Worm (Caenorhabditis elegans) whole organism, L4 larva: ENCODE measurements around the gene K10H10.13.

Experiments
- D1046.2 ChIP-seq: fragments of 200-800 bp; sonication (Bioruptor generic); IDR thresholded peaks from 2 replicates; pipeline ENCODE4 v1.3.6; 2022; ENCODE audit warnings: missing genetic modification characterization, missing compliant biosample characterization
- F26F4.8 ChIP-seq: fragments of 200-800 bp; sonication (Bioruptor generic); conservative IDR thresholded peaks from 2 replicates; pipeline ENCODE4 v1.3.6; 2022; ENCODE audit warnings: missing genetic modification characterization, missing compliant biosample characterization
- F37D6.2 ChIP-seq: sonication (generic microtip); optimal IDR thresholded peaks from 2 replicates; lab custom pipeline; 2016; ENCODE audit warnings: mild to moderate bottlenecking, missing genetic modification characterization, missing compliant biosample characterization
- F44E2.7 ChIP-seq: fragments of 200-800 bp; sonication (Bioruptor generic); IDR thresholded peaks from 2 replicates; pipeline ENCODE4 v2.1.2; 2022; ENCODE audit warnings: missing genetic modification characterization, missing compliant biosample characterization
- Y75B8A.6 ChIP-seq: fragments of 200-800 bp; sonication (Bioruptor generic); IDR thresholded peaks from 2 replicates; pipeline ENCODE4 v1.3.6; 2022; ENCODE audit warnings: missing genetic modification reagents, missing genetic modification characterization, missing compliant biosample characterization
- ZK546.5 ChIP-seq, 2 experiments: sonication (generic microtip); optimal IDR thresholded peaks; 2 replicates each; lab custom pipeline; 2017; ENCODE audit warnings: missing biosample characterization in 2 of 2, missing genetic modification characterization in 2 of 2
- aha-1 ChIP-seq: fragments of 150-350 bp; peaks from one replicate; lab custom pipeline; 2014; ENCODE audit warnings: missing biosample characterization, missing genetic modification characterization
- aly-2 ChIP-seq: sonication (generic microtip); optimal IDR thresholded peaks from 2 replicates; lab custom pipeline; 2018; ENCODE audit warnings: missing biosample characterization, missing genetic modification characterization
- attf-4 ChIP-seq: sonication (generic microtip); optimal IDR thresholded peaks from 3 replicates; lab custom pipeline; 2017; ENCODE audit warnings: missing biosample characterization, missing genetic modification characterization
- ceh-20 ChIP-seq: fragments of 200-800 bp; sonication (Bioruptor generic); IDR thresholded peaks from 2 replicates; pipeline ENCODE4 v1.3.6; 2022; ENCODE audit warnings: missing genetic modification reagents, missing genetic modification characterization, missing compliant biosample characterization
- ceh-44 ChIP-seq: fragments of 200-800 bp; sonication (Bioruptor generic); IDR thresholded peaks from 2 replicates; pipeline ENCODE4 v1.3.6; 2022; ENCODE audit warnings: missing genetic modification reagents, missing genetic modification characterization, missing compliant biosample characterization
- ceh-82 ChIP-seq: sonication (generic microtip); optimal IDR thresholded peaks from 2 replicates; lab custom pipeline; 2017; ENCODE audit warnings: missing biosample characterization, missing genetic modification characterization
- cey-2 ChIP-seq: sonication (generic microtip); optimal IDR thresholded peaks from 3 replicates; lab custom pipeline; 2017; ENCODE audit warnings: missing genetic modification characterization, mild to moderate bottlenecking, missing compliant biosample characterization, antibody characterized with exemption, borderline replicate concordance; ENCODE audit not compliant: insufficient read depth
- daf-16 ChIP-seq, 3 experiments: sonication (generic microtip); optimal IDR thresholded peaks; 2 replicates each; lab custom pipeline; 2016 to 2017; ENCODE audit warnings: missing genetic modification characterization in 3 of 3, missing genetic modification reagents in 3 of 3, mild to moderate bottlenecking in 2 of 3, missing compliant biosample characterization in 2 of 3, missing biosample characterization in 1 of 3, moderate library complexity in 1 of 3
- daf-8 ChIP-seq: fragments of 200-800 bp; sonication (Bioruptor generic); IDR thresholded peaks from 2 replicates; pipeline ENCODE4 v1.3.6; 2022; ENCODE audit warnings: missing genetic modification characterization, missing compliant biosample characterization
- dmd-6 ChIP-seq: fragments of 200-800 bp; sonication (Bioruptor generic); IDR thresholded peaks from 2 replicates; pipeline ENCODE4 v1.3.6; 2022; ENCODE audit warnings: missing genetic modification reagents, missing genetic modification characterization, missing compliant biosample characterization
- dpl-1 ChIP-seq: fragments of 150-350 bp; optimal IDR thresholded peaks from 2 replicates; lab custom pipeline; 2014; ENCODE audit warnings: missing biosample characterization, missing genetic modification reagents, missing genetic modification characterization
- duxl-1 ChIP-seq: sonication (generic microtip); optimal IDR thresholded peaks from 2 replicates; lab custom pipeline; 2016; ENCODE audit warnings: mild to moderate bottlenecking, missing genetic modification characterization, moderate library complexity, missing compliant biosample characterization; ENCODE audit not compliant: poor library complexity
- dve-1 ChIP-seq: sonication (generic microtip); optimal IDR thresholded peaks from 2 replicates; lab custom pipeline; 2017; ENCODE audit warnings: antibody characterized with exemption, mild to moderate bottlenecking, missing genetic modification characterization, missing compliant biosample characterization; ENCODE audit not compliant: insufficient read depth
- egl-43 ChIP-seq: fragments of 200-800 bp; sonication (Bioruptor generic); IDR thresholded peaks from 2 replicates; pipeline ENCODE4 v1.3.6; 2022; ENCODE audit warnings: missing genetic modification reagents, missing genetic modification characterization, missing compliant biosample characterization
- hif-1 ChIP-seq, 2 experiments: sonication (generic microtip); optimal IDR thresholded peaks; 2 replicates each; lab custom pipeline; 2016 to 2017; ENCODE audit warnings: missing compliant biosample characterization in 2 of 2, missing genetic modification characterization in 2 of 2, missing genetic modification reagents in 2 of 2, missing genotype in 2 of 2, mild to moderate bottlenecking in 1 of 2
- hlh-11 ChIP-seq: fragments of 200-800 bp; sonication (Bioruptor generic); optimal IDR thresholded peaks from 2 replicates; lab custom pipeline; 2018; ENCODE audit warnings: mild to moderate bottlenecking, missing genetic modification characterization, missing compliant biosample characterization
- hlh-30 ChIP-seq: sonication (generic microtip); optimal IDR thresholded peaks from 2 replicates; lab custom pipeline; 2017; ENCODE audit warnings: antibody characterized with exemption, mild to moderate bottlenecking, missing genetic modification characterization, missing compliant biosample characterization; ENCODE audit not compliant: insufficient read depth
- hmg-1.1 ChIP-seq: fragments of 200-800 bp; sonication (Bioruptor generic); IDR thresholded peaks from 2 replicates; pipeline ENCODE4 v1.3.6; 2022; ENCODE audit warnings: missing genetic modification reagents, missing genetic modification characterization, missing compliant biosample characterization
- lim-7 ChIP-seq: fragments of 200-800 bp; sonication (Bioruptor generic); IDR thresholded peaks from 2 replicates; pipeline ENCODE4 v1.3.6; 2022; ENCODE audit warnings: missing genetic modification characterization, missing compliant biosample characterization
- lin-1 ChIP-seq: fragments of 200-800 bp; sonication (Bioruptor generic); IDR thresholded peaks from 2 replicates; pipeline ENCODE4 v1.3.6; 2022; ENCODE audit warnings: missing genetic modification reagents, missing genetic modification characterization, missing compliant biosample characterization
- lin-38 ChIP-seq: fragments of 200-800 bp; sonication (Bioruptor generic); IDR thresholded peaks from 2 replicates; pipeline ENCODE4 v1.3.6; 2022; ENCODE audit warnings: missing genetic modification reagents, missing genetic modification characterization, missing compliant biosample characterization
- lsy-2 ChIP-seq, 2 experiments: fragments of 150-350 bp in 1 of 2; sonication (generic microtip) in 1 of 2; optimal IDR thresholded peaks; 2 replicates each; lab custom pipeline; 2014 to 2017; ENCODE audit warnings: missing biosample characterization in 2 of 2, missing genetic modification characterization in 2 of 2
- mdl-1 ChIP-seq, 2 experiments: fragments of 150-350 bp in 1 of 2; sonication (generic microtip) in 1 of 2; optimal IDR thresholded peaks; 2 replicates each; lab custom pipeline; 2014 to 2017; ENCODE audit warnings: missing biosample characterization in 2 of 2, missing genetic modification characterization in 2 of 2
- mep-1 ChIP-seq: fragments of 150-350 bp; sonication (generic microtip); optimal IDR thresholded peaks from 3 replicates; lab custom pipeline; 2014; ENCODE audit warnings: missing biosample characterization, missing genetic modification characterization
- nhr-28 ChIP-seq: fragments of 150-350 bp; optimal IDR thresholded peaks from 2 replicates; lab custom pipeline; 2014; ENCODE audit warnings: missing biosample characterization, missing genetic modification characterization
- nhr-48 ChIP-seq: sonication (generic microtip); optimal IDR thresholded peaks from 2 replicates; lab custom pipeline; 2016; ENCODE audit warnings: mild to moderate bottlenecking, missing genetic modification characterization, missing compliant biosample characterization
- nhr-76 ChIP-seq: fragments of 150-350 bp; optimal IDR thresholded peaks from 2 replicates; lab custom pipeline; 2014; ENCODE audit warnings: missing biosample characterization, missing genetic modification characterization
- nhr-77 ChIP-seq: fragments of 150-350 bp; optimal IDR thresholded peaks from 2 replicates; lab custom pipeline; 2014; ENCODE audit warnings: missing biosample characterization, missing genetic modification characterization
- pqm-1 ChIP-seq: sonication (generic microtip); optimal IDR thresholded peaks from 2 replicates; lab custom pipeline; 2017; ENCODE audit warnings: missing biosample characterization, missing genetic modification characterization
- set-16 ChIP-seq: fragments of 200-800 bp; sonication (Bioruptor generic); IDR thresholded peaks from 2 replicates; pipeline ENCODE4 v1.3.6; 2022; ENCODE audit warnings: missing genetic modification reagents, missing genetic modification characterization, missing compliant biosample characterization
- skn-1 ChIP-seq: fragments of 150-350 bp; optimal IDR thresholded peaks from 2 replicates; lab custom pipeline; 2014; ENCODE audit warnings: missing biosample characterization, missing genetic modification characterization
- spr-1 ChIP-seq: sonication (generic microtip); optimal IDR thresholded peaks from 2 replicates; lab custom pipeline; 2016; ENCODE audit warnings: mild to moderate bottlenecking, missing genetic modification characterization, missing compliant biosample characterization
- tag-97 ChIP-seq: fragments of 200-800 bp; sonication (Bioruptor generic); IDR thresholded peaks from 2 replicates; pipeline ENCODE4 v1.3.6; 2022; ENCODE audit warnings: missing genetic modification characterization, missing compliant biosample characterization
- unc-39 ChIP-seq: sonication (generic microtip); optimal IDR thresholded peaks from 2 replicates; lab custom pipeline; 2017; ENCODE audit warnings: missing biosample characterization, missing genetic modification characterization
- zfp-3 ChIP-seq: fragments of 200-800 bp; sonication (Bioruptor generic); conservative IDR thresholded peaks from 2 replicates; pipeline ENCODE4 v1.3.6; 2022; ENCODE audit warnings: missing genetic modification reagents, missing genetic modification characterization, missing compliant biosample characterization
- ztf-11 ChIP-seq: fragments of 150-350 bp; optimal IDR thresholded peaks from 2 replicates; lab custom pipeline; 2014; ENCODE audit warnings: missing biosample characterization, missing genetic modification characterization
- ztf-7 ChIP-seq: fragments of 150-350 bp; optimal IDR thresholded peaks from 2 replicates; lab custom pipeline; 2014; ENCODE audit warnings: missing biosample characterization, missing genetic modification characterization

The K10H10.13 gene

DNA sequence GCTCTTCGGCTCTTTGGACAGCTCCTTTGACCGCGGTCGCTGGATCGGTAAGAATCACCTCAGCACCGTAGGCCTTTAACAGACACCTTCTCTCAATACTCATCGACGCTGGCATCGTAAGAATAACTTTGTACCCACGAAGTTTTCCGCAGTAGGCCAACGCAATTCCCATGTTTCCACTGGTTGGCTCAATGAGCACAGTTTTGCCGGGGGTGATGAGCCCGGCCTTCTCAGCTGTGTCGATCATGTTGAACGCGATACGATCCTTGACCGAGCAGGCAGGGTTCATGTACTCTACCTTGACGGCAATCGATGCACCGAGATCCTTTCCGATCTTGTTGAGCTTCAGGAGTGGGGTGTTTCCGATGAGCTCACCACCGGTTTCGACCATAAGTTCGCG is 17.1 kb downstream of the K10H10.13 start:
- TF ChIP-seq set-16 (GFP tag; lab: Robert Waterston, UW) (peak; percentile 34; the same call in 1 of the 2 replicates), Y75B8A.6 (GFP tag; lab: Robert Waterston, UW) (no peak), lin-38 (GFP tag; lab: Robert Waterston, UW) (no peak), egl-43 (0 out of 2 replicates have a peak, but pooled peaks have one; percentile 8), aha-1 (tag; lab: Kevin White, UChicago) (peak; percentile 33)

DNA sequence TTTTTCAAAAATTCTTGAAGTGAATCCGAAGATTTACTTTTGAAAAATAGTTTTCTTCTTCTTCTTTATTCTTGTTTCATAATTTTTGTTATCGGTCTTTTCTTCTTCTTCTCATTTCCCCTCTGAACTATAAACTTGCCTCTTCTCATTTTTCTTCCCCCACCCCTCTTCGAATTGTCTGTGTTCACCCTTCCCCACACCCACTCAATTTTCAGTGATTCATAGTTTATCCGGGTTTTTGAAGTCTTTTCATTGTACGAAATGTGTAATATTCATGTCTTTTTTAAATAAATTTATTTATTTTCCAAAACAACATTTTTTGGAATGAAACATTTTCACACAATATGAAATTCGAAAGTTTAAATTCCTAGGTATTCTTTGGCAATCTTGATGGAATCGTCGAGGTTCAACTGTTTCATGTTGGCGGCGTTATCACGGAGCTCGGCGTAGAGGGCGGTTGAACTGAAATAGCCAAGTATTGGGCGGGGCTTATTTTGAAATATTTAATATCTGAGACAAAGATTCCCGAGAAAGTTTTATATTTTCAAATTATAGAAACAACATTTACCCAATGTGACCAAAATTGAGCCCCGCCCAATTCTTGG is 18.4 kb downstream of the K10H10.13 start:
- TF ChIP-seq duxl-1 (no peak), mep-1 (tag; lab: Kevin White, UChicago) (peak; percentile 13), unc-39 (tag; lab: Kevin White, UChicago) (no peak), zfp-3 (0 out of 2 replicates have a peak, but pooled peaks have one; percentile 9), spr-1 (tag; lab: Kevin White, UChicago) (no peak), mdl-1 (tag; optimal IDR thresholded peaks at IDR 0.05; lab: Kevin White, UChicago) (no peak), set-16 (GFP tag; lab: Robert Waterston, UW) (no peak)

DNA sequence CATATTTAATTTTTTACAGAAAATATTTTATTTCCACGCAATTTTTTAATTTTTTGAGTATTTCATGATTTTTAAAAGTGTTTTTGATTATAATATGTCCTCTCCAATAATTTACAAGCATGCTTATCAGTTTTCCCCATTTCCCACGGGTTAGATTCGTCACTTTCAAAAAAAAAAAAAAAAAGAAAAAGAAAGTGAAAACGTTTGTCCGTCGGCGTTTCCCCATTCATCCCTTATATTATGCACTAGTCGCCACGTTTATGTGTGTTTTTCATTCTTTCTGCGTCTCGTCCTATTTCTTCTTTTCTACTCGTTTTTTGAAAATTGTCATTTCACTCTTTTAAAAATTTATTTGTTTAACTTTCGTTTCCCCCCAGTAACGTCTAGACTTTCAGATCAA is 21.7 kb downstream of the K10H10.13 start, which contains the start of gene vnut-1:
Gene vnut-1, plus strand, starts transcription at position 396 of the 400 bp plus-strand sequence.
- TF ChIP-seq daf-16 (GFP tag; optimal IDR thresholded peaks at IDR 0.05; lab: Kevin White, UChicago): no peak
- TF ChIP-seq daf-16 (tag; optimal IDR thresholded peaks at IDR 0.05; lab: Kevin White, UChicago): peak; percentile 70
- peak; percentile 57 for TF ChIP-seq nhr-48 (tag; lab: Kevin White, UChicago)
- TF ChIP-seq tag-97 (GFP tag; lab: Robert Waterston, UW): no peak
- TF ChIP-seq cey-2: peak; percentile 68
- TF ChIP-seq dpl-1 (GFP tag; lab: Kevin White, UChicago): peak; percentile 29
- TF ChIP-seq nhr-77 (tag; lab: Kevin White, UChicago): peak; percentile 92
- TF ChIP-seq dve-1 (tag; lab: Kevin White, UChicago): peak; percentile 59
- TF ChIP-seq hmg-1.1 (GFP tag; lab: Robert Waterston, UW): peak; percentile 37; the same call in 1 of the 2 replicates
- peak in 1 of 2 experiments; percentile 72 for TF ChIP-seq mdl-1 (tag; optimal IDR thresholded peaks at IDR 0.05; lab: Kevin White, UChicago)
- TF ChIP-seq hif-1 (tag; optimal IDR thresholded peaks at IDR 0.05; lab: Kevin White, UChicago): peak in 1 of 2 experiments; percentile 62
- peak; percentile 78 for TF ChIP-seq nhr-28 (tag; lab: Kevin White, UChicago)
- TF ChIP-seq ztf-11 (tag; lab: Kevin White, UChicago): no peak
- TF ChIP-seq lsy-2 (tag; optimal IDR thresholded peaks at IDR 0.05; lab: Kevin White, UChicago): peak in 1 of 2 experiments; percentile 66
- TF ChIP-seq dmd-6 (GFP tag; lab: Robert Waterston, UW): peak; percentile 43
- no peak for TF ChIP-seq ZK546.5 (tag; optimal IDR thresholded peaks at IDR 0.05; lab: Kevin White, UChicago)
- no peak for TF ChIP-seq unc-39 (tag; lab: Kevin White, UChicago)
- TF ChIP-seq hlh-30 (tag; lab: Kevin White, UChicago): peak; percentile 55
- TF ChIP-seq set-16 (GFP tag; lab: Robert Waterston, UW): no peak
- TF ChIP-seq aha-1 (tag; lab: Kevin White, UChicago): peak; percentile 97
- TF ChIP-seq pqm-1 (tag; lab: Kevin White, UChicago): peak; percentile 79
- TF ChIP-seq mep-1 (tag; lab: Kevin White, UChicago): peak; percentile 66
- TF ChIP-seq daf-8: no peak
- TF ChIP-seq hlh-11 (tag; lab: Kevin White, UChicago): peak; percentile 32

DNA sequence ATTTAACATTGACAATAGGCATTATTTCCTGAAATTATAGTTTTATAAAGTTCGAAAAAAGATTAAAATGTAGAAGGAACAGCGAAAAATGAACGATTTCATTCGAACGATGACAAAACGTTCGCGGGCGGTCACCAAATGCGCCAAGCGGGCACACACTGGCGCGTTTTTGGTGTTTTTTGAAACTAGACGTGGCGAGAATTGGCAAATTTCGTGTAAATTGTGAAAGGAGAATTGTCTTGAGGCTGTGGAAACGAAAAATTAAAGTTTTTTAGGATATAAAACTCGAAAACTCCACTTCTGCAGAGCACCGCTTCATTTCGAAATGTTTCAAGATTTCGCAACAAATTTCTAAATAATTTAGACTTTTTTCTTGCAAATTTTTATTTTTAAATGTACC is 22.4 kb downstream of the K10H10.13 start, which contains the start of gene usp-14:
Gene usp-14, minus strand, starts transcription at position 28 of the 400 bp plus-strand sequence.
- TF ChIP-seq hif-1 (tag; optimal IDR thresholded peaks at IDR 0.05; lab: Kevin White, UChicago) (peak in 1 of 2 experiments; percentile 71), egl-43 (no peak), nhr-76 (tag; lab: Kevin White, UChicago) (no peak), Y75B8A.6 (GFP tag; lab: Robert Waterston, UW) (no peak), daf-16 (GFP tag; optimal IDR thresholded peaks at IDR 0.05; lab: Kevin White, UChicago) (no peak), daf-16 (tag; optimal IDR thresholded peaks at IDR 0.05; lab: Kevin White, UChicago) (no peak), duxl-1 (no peak), lin-38 (GFP tag; lab: Robert Waterston, UW) (peak; percentile 71), ceh-82 (tag; lab: Kevin White, UChicago) (no peak), aly-2 (tag; lab: Kevin White, UChicago) (no peak), attf-4 (tag; lab: Kevin White, UChicago) (no peak), ceh-44 (GFP tag; lab: Robert Waterston, UW) (no peak), lin-1 (GFP tag; lab: Robert Waterston, UW) (no peak), skn-1 (tag; lab: Kevin White, UChicago) (no peak), lim-7 (no peak), F26F4.8 (GFP tag; lab: Robert Waterston, UW) (no peak), ceh-20 (GFP tag; lab: Robert Waterston, UW) (peak; percentile 28; the same call in 1 of the 2 replicates), D1046.2 (GFP tag; lab: Robert Waterston, UW) (no peak), F44E2.7 (GFP tag; lab: Robert Waterston, UW) (no peak), ztf-7 (tag; lab: Kevin White, UChicago) (peak; percentile 23), F37D6.2 (tag; lab: Kevin White, UChicago) (peak; percentile 15)
